Worm (Caenorhabditis elegans) whole organism, young adult: Measurements from ENCODE around the gene ify-1.
A peak's percentile ranks its signal among the peaks of the same experiment; 100 is the strongest.

Experiments used
- D2030.7 ChIP-seq: fragments of 200-800 bp; sonication (Bioruptor generic); IDR thresholded peaks from 2 replicates; pipeline ENCODE4 v1.3.6; 2022; ENCODE audit warnings: missing genetic modification reagents, missing genetic modification characterization, missing compliant biosample characterization
- F22D6.2 ChIP-seq: sonication (generic microtip); optimal IDR thresholded peaks from 2 replicates; lab custom pipeline; 2016; ENCODE audit warnings: mild to moderate bottlenecking, missing genetic modification characterization, missing compliant biosample characterization
- Y67H2A.10 ChIP-seq: fragments of 200-800 bp; sonication (Bioruptor generic); conservative IDR thresholded peaks from 2 replicates; pipeline ENCODE4 v1.3.6; 2022; ENCODE audit warnings: missing genetic modification reagents, missing genetic modification characterization, missing compliant biosample characterization
- bed-1 ChIP-seq: fragments of 200-800 bp; sonication (Bioruptor generic); IDR thresholded peaks from 2 replicates; pipeline ENCODE4 v1.3.6; 2022; ENCODE audit warnings: missing genetic modification reagents, missing genetic modification characterization, missing compliant biosample characterization
- egl-18 ChIP-seq: fragments of 200-800 bp; sonication (Bioruptor generic); IDR thresholded peaks from 2 replicates; pipeline ENCODE4 v1.3.6; 2022; ENCODE audit warnings: missing genetic modification reagents, missing genetic modification characterization, missing compliant biosample characterization
- ekl-4 ChIP-seq: fragments of 200-800 bp; sonication (Bioruptor generic); IDR thresholded peaks from 2 replicates; pipeline ENCODE4 v1.3.6; 2022; ENCODE audit warnings: missing genetic modification reagents, missing genetic modification characterization, missing compliant biosample characterization
- lag-1 ChIP-seq: fragments of 200-800 bp; sonication (Bioruptor generic); IDR thresholded peaks from 2 replicates; pipeline ENCODE4 v1.3.6; 2022; ENCODE audit warnings: missing genetic modification reagents, missing genetic modification characterization, missing compliant biosample characterization
- lin-40 ChIP-seq: sonication (generic microtip); optimal IDR thresholded peaks from 2 replicates; lab custom pipeline; 2016; ENCODE audit warnings: missing genetic modification characterization, mild to moderate bottlenecking, missing compliant biosample characterization, missing genotype, missing genetic modification reagents
- lsy-27 ChIP-seq: sonication (generic microtip); optimal IDR thresholded peaks from 2 replicates; lab custom pipeline; 2017; ENCODE audit warnings: missing genetic modification characterization, mild to moderate bottlenecking, missing compliant biosample characterization, antibody characterized with exemption, missing genotype, borderline replicate concordance; ENCODE audit not compliant: insufficient read depth
- nhr-80 ChIP-seq: sonication (generic microtip); optimal IDR thresholded peaks from 2 replicates; lab custom pipeline; 2016; ENCODE audit warnings: missing genetic modification characterization, missing compliant biosample characterization
- nhr-90 ChIP-seq: sonication (generic microtip); optimal IDR thresholded peaks from 2 replicates; lab custom pipeline; 2016; ENCODE audit warnings: missing genotype, mild to moderate bottlenecking, missing genetic modification characterization, missing compliant biosample characterization
- snpc-3.4 ChIP-seq: sonication (generic microtip); optimal IDR thresholded peaks from 2 replicates; lab custom pipeline; 2017; ENCODE audit warnings: missing genetic modification characterization, mild to moderate bottlenecking, missing compliant biosample characterization, antibody characterized with exemption, moderate library complexity, missing genotype, missing genetic modification reagents

ce11 chrII:5103784-5104457, 48.9 kb upstream of the ify-1 start, which contains the start of the genes C04G6.11 and mpk-2:
- TF ChIP-seq D2030.7: no peak
- no peak for TF ChIP-seq snpc-3.4
- TF ChIP-seq lag-1 (GFP tag; lab: Robert Waterston, UW): no peak
- no peak for TF ChIP-seq nhr-90 (tag; lab: Kevin White, UChicago)
- TF ChIP-seq F22D6.2 (tag; lab: Kevin White, UChicago): no peak
- no peak for TF ChIP-seq bed-1 (GFP tag; lab: Robert Waterston, UW)
- TF ChIP-seq lsy-27 (tag; lab: Kevin White, UChicago): no peak
- TF ChIP-seq egl-18 (GFP tag; lab: Robert Waterston, UW): no peak
- TF ChIP-seq nhr-80 (tag; lab: Kevin White, UChicago): peak; percentile 93
- TF ChIP-seq Y67H2A.10 (GFP tag; lab: Robert Waterston, UW): no peak
- TF ChIP-seq ekl-4 (GFP tag; lab: Robert Waterston, UW): no peak
- no peak for TF ChIP-seq lin-40 (tag; lab: Kevin White, UChicago)
